Fruit fly (Drosophila melanogaster) whole organism, embryonic: ENCODE measurements around the gene Ras85D.

Source experiments
- Ada2b ChIP-seq: fragments of 200-800 bp; sonication (Bioruptor generic); IDR thresholded peaks from 2 replicates; pipeline ENCODE4 v1.3.6; 2022; ENCODE audit warnings: missing biosample characterization, missing genetic modification characterization
- Antp ChIP-seq: fragments of 200-800 bp; sonication (Bioruptor generic); optimal IDR thresholded peaks from 3 replicates; lab custom pipeline; 2016; ENCODE audit warnings: missing biosample characterization, missing genetic modification characterization
- CG1024 ChIP-seq: fragments of 200-800 bp; sonication (Bioruptor generic); IDR thresholded peaks from 2 replicates; pipeline ENCODE4 v1.3.6; 2022; ENCODE audit warnings: missing biosample characterization, missing genetic modification characterization
- CG10274 ChIP-seq: fragments of 200-800 bp; sonication (Bioruptor generic); optimal IDR thresholded peaks from 3 replicates; lab custom pipeline; 2017; ENCODE audit warnings: missing biosample characterization, mild to moderate bottlenecking, missing genetic modification characterization
- CG10366 ChIP-seq: fragments of 200-800 bp; sonication (Bioruptor generic); IDR thresholded peaks from 2 replicates; pipeline ENCODE4 v1.3.6; 2022; ENCODE audit warnings: missing biosample characterization, missing genetic modification characterization
- CG10959 ChIP-seq: fragments of 200-800 bp; sonication (Bioruptor generic); IDR thresholded peaks from 2 replicates; pipeline ENCODE4 v1.3.6; 2022; ENCODE audit warnings: missing biosample characterization, missing genetic modification characterization
- CG12071 ChIP-seq: fragments of 200-800 bp; sonication (Bioruptor generic); optimal IDR thresholded peaks from 3 replicates; lab custom pipeline; 2018; ENCODE audit warnings: missing biosample characterization, mild to moderate bottlenecking, missing genetic modification characterization
- CG13894 ChIP-seq: fragments of 200-800 bp; sonication (Bioruptor generic); optimal IDR thresholded peaks from 3 replicates; lab custom pipeline; 2018; ENCODE audit warnings: missing biosample characterization, mild to moderate bottlenecking, missing genetic modification characterization, moderate library complexity
- CG14710 ChIP-seq: fragments of 200-800 bp; sonication (Bioruptor generic); optimal IDR thresholded peaks from 3 replicates; lab custom pipeline; 2019; ENCODE audit warnings: missing biosample characterization, mild to moderate bottlenecking, missing genetic modification characterization, moderate library complexity
- CG17328 ChIP-seq: fragments of 200-800 bp; sonication (Bioruptor generic); IDR thresholded peaks from 2 replicates; pipeline ENCODE4 v1.3.6; 2022; ENCODE audit warnings: missing biosample characterization, missing genetic modification characterization
- CG2116 ChIP-seq: fragments of 200-800 bp; sonication (Bioruptor generic); optimal IDR thresholded peaks from 3 replicates; lab custom pipeline; 2018; ENCODE audit warnings: missing biosample characterization, mild to moderate bottlenecking, missing genetic modification characterization
- CG2129 ChIP-seq: fragments of 200-800 bp; sonication (Bioruptor generic); IDR thresholded peaks from 2 replicates; pipeline ENCODE4 v1.3.6; 2022; ENCODE audit warnings: missing biosample characterization, missing genetic modification characterization; ENCODE audit not compliant: partially characterized antibody
- CG32767 ChIP-seq: fragments of 200-800 bp; sonication (Bioruptor generic); IDR thresholded peaks from 2 replicates; pipeline ENCODE4 v1.3.6; 2022; ENCODE audit warnings: missing biosample characterization, missing genetic modification characterization
- CG34422 ChIP-seq: fragments of 200-800 bp; sonication (Bioruptor generic); IDR thresholded peaks from 3 replicates; pipeline ENCODE4 v1.3.6; 2022; ENCODE audit warnings: missing biosample characterization, missing genetic modification characterization
- CG4404 ChIP-seq: fragments of 200-800 bp; sonication (Bioruptor generic); IDR thresholded peaks from 2 replicates; pipeline ENCODE4 v1.3.6; 2022; ENCODE audit warnings: missing biosample characterization, missing genetic modification characterization
- CG4424 ChIP-seq: fragments of 200-800 bp; sonication (Bioruptor generic); optimal IDR thresholded peaks from 3 replicates; lab custom pipeline; 2016; ENCODE audit warnings: missing biosample characterization, missing genetic modification characterization
- CG8359 ChIP-seq: fragments of 200-800 bp; sonication (Bioruptor generic); optimal IDR thresholded peaks from 2 replicates; lab custom pipeline; 2017; ENCODE audit warnings: missing biosample characterization, mild to moderate bottlenecking, missing genetic modification characterization, borderline replicate concordance
- CG9609 ChIP-seq: fragments of 200-800 bp; sonication (Bioruptor generic); optimal IDR thresholded peaks from 3 replicates; lab custom pipeline; 2016; ENCODE audit warnings: missing biosample characterization, missing genetic modification characterization
- CG9932 ChIP-seq: fragments of 200-800 bp; sonication (Bioruptor generic); IDR thresholded peaks from 2 replicates; pipeline ENCODE4 v1.3.6; 2022; ENCODE audit warnings: missing biosample characterization, missing genetic modification characterization
- CrebB ChIP-seq: fragments of 200-800 bp; sonication (Bioruptor generic); optimal IDR thresholded peaks from 3 replicates; lab custom pipeline; 2018; ENCODE audit warnings: missing biosample characterization, mild to moderate bottlenecking, missing genetic modification characterization
- D ChIP-seq, 2 experiments: fragments of 200-800 bp in 1 of 2; fragments of >200 bp in 1 of 2; sonication (Bioruptor generic) in 1 of 2; optimal IDR thresholded peaks; 2 replicates in 1 of 2; 3 replicates in 1 of 2; lab custom pipeline; 2017; ENCODE audit warnings: mild to moderate bottlenecking in 1 of 2, missing biosample characterization in 1 of 2, missing genetic modification characterization in 1 of 2, missing genetic modification reagents in 1 of 2
- Deaf1 ChIP-seq: fragments of 200-800 bp; optimal IDR thresholded peaks from 3 replicates; lab custom pipeline; 2019; ENCODE audit warnings: missing biosample characterization, mild to moderate bottlenecking, missing genetic modification characterization, moderate library complexity
- Dip2 ChIP-seq: fragments of 200-800 bp; sonication (Bioruptor generic); IDR thresholded peaks from 2 replicates; pipeline ENCODE4 v1.3.6; 2022; ENCODE audit warnings: missing biosample characterization, missing genetic modification characterization
- Dp ChIP-seq: fragments of 200-800 bp; sonication (Bioruptor generic); optimal IDR thresholded peaks from 2 replicates; lab custom pipeline; 2018; ENCODE audit warnings: missing biosample characterization, mild to moderate bottlenecking, missing genetic modification characterization, moderate library complexity
- ERR ChIP-seq: fragments of 200-800 bp; sonication (Bioruptor generic); optimal IDR thresholded peaks from 2 replicates; lab custom pipeline; 2016; ENCODE audit warnings: missing biosample characterization, missing genetic modification characterization
- Gsc ChIP-seq: fragments of 200-800 bp; sonication (Bioruptor generic); IDR thresholded peaks from 2 replicates; pipeline ENCODE4 v1.3.6; 2022; ENCODE audit warnings: missing biosample characterization, missing genetic modification characterization
- Hand ChIP-seq: fragments of 200-800 bp; sonication (Bioruptor generic); optimal IDR thresholded peaks from 2 replicates; lab custom pipeline; 2017; ENCODE audit warnings: mild to moderate bottlenecking, missing biosample characterization, missing genetic modification reagents, missing genetic modification characterization
- Hmr ChIP-seq: fragments of 200-800 bp; sonication (Bioruptor generic); optimal IDR thresholded peaks from 3 replicates; lab custom pipeline; 2017; ENCODE audit warnings: mild to moderate bottlenecking, missing biosample characterization, missing genetic modification reagents, missing genetic modification characterization
- Jarid2 ChIP-seq: fragments of 200-800 bp; sonication (Bioruptor generic); optimal IDR thresholded peaks from 3 replicates; lab custom pipeline; 2017; ENCODE audit warnings: mild to moderate bottlenecking, missing biosample characterization, missing genetic modification reagents, missing genetic modification characterization
- Ptx1 ChIP-seq: fragments of 200-800 bp; sonication (Bioruptor generic); IDR thresholded peaks from 2 replicates; pipeline ENCODE4 v1.3.6; 2022; ENCODE audit warnings: missing biosample characterization, missing genetic modification characterization
- Ravus ChIP-seq: fragments of 200-800 bp; sonication (Bioruptor generic); IDR thresholded peaks from 2 replicates; pipeline ENCODE4 v1.3.6; 2022; ENCODE audit warnings: missing biosample characterization, missing genetic modification characterization
- Spps ChIP-seq: fragments of 200-800 bp; sonication (Bioruptor generic); optimal IDR thresholded peaks from 2 replicates; lab custom pipeline; 2018; ENCODE audit warnings: missing biosample characterization, mild to moderate bottlenecking, missing genetic modification characterization
- Stat92E ChIP-seq, 3 experiments: fragments of >200 bp in 2 of 3; fragments of 200-800 bp in 1 of 3; sonication (Bioruptor generic) in 1 of 3; optimal IDR thresholded peaks; 2 replicates each; lab custom pipeline; 2017 to 2019; ENCODE audit warnings: missing biosample characterization in 3 of 3, missing genetic modification characterization in 3 of 3, mild to moderate bottlenecking in 1 of 3, moderate library complexity in 1 of 3
- Vsx1 ChIP-seq: fragments of 200-800 bp; sonication (Bioruptor generic); optimal IDR thresholded peaks from 2 replicates; lab custom pipeline; 2017; ENCODE audit warnings: missing biosample characterization, mild to moderate bottlenecking, missing genetic modification characterization, missing genetic modification reagents
- ara ChIP-seq: fragments of 200-800 bp; sonication (Bioruptor generic); IDR thresholded peaks from 2 replicates; pipeline ENCODE4 v1.3.6; 2022; ENCODE audit warnings: missing biosample characterization, missing genetic modification characterization
- az2 ChIP-seq: fragments of 200-800 bp; sonication (Bioruptor generic); optimal IDR thresholded peaks from 3 replicates; lab custom pipeline; 2016; ENCODE audit warnings: missing biosample characterization, missing genetic modification characterization
- bbx ChIP-seq: fragments of 200-800 bp; sonication (Bioruptor generic); IDR thresholded peaks from 2 replicates; pipeline ENCODE4 v1.3.6; 2022; ENCODE audit warnings: missing biosample characterization, missing genetic modification characterization; ENCODE audit not compliant: partially characterized antibody
- da ChIP-seq: fragments of 200-800 bp; sonication (Bioruptor generic); optimal IDR thresholded peaks from 2 replicates; lab custom pipeline; 2016; ENCODE audit warnings: missing biosample characterization, missing genetic modification characterization
- gt ChIP-seq: fragments of 200-800 bp; sonication (Bioruptor generic); IDR thresholded peaks from 2 replicates; pipeline ENCODE4 v1.3.6; 2022; ENCODE audit warnings: missing biosample characterization, missing genetic modification characterization
- hb ChIP-seq: fragments of 200-800 bp; sonication (Bioruptor generic); IDR thresholded peaks from 3 replicates; pipeline ENCODE4 v1.3.6; 2022; ENCODE audit warnings: missing biosample characterization, missing genetic modification characterization; ENCODE audit not compliant: partially characterized antibody
- her ChIP-seq: fragments of 200-800 bp; sonication (Bioruptor generic); optimal IDR thresholded peaks from 2 replicates; lab custom pipeline; 2016; ENCODE audit warnings: missing biosample characterization, missing genetic modification characterization
- mam ChIP-seq: fragments of 200-800 bp; sonication (Bioruptor generic); optimal IDR thresholded peaks from 3 replicates; lab custom pipeline; 2016; ENCODE audit warnings: missing biosample characterization, missing genetic modification characterization
- org-1 ChIP-seq: fragments of 200-800 bp; sonication (Bioruptor generic); optimal IDR thresholded peaks from 2 replicates; lab custom pipeline; 2017; ENCODE audit warnings: missing biosample characterization, missing genetic modification characterization
- ranshi ChIP-seq: fragments of 200-800 bp; sonication (Bioruptor generic); IDR thresholded peaks from 2 replicates; pipeline ENCODE4 v1.3.6; 2022; ENCODE audit warnings: missing biosample characterization, missing genetic modification characterization
- shn ChIP-seq: fragments of 200-800 bp; sonication (Bioruptor generic); optimal IDR thresholded peaks from 3 replicates; lab custom pipeline; 2016; ENCODE audit warnings: missing biosample characterization, missing genetic modification characterization
- so ChIP-seq: fragments of 200-800 bp; sonication (Bioruptor generic); IDR thresholded peaks from 3 replicates; pipeline ENCODE4 v1.3.6; 2022; ENCODE audit warnings: missing biosample characterization, missing genetic modification characterization
- sob ChIP-seq: fragments of 200-800 bp; sonication (Bioruptor generic); IDR thresholded peaks from 2 replicates; pipeline ENCODE4 v1.3.6; 2022; ENCODE audit warnings: missing biosample characterization, missing genetic modification characterization
- tgo ChIP-seq: fragments of 200-800 bp; sonication (Bioruptor generic); IDR thresholded peaks from 3 replicates; pipeline ENCODE4 v1.3.6; 2022; ENCODE audit warnings: missing biosample characterization, missing genetic modification characterization
- tin ChIP-seq: fragments of 200-800 bp; sonication (Bioruptor generic); optimal IDR thresholded peaks from 3 replicates; lab custom pipeline; 2016; ENCODE audit warnings: missing biosample characterization, missing genetic modification characterization
- zen ChIP-seq: fragments of 200-800 bp; sonication (Bioruptor generic); optimal IDR thresholded peaks from 3 replicates; lab custom pipeline; 2018; ENCODE audit warnings: missing biosample characterization, mild to moderate bottlenecking, missing genetic modification characterization, moderate library complexity
- zfh1 ChIP-seq: fragments of 200-800 bp; sonication (Bioruptor generic); IDR thresholded peaks from 3 replicates; pipeline ENCODE4 v1.3.6; 2022; ENCODE audit warnings: missing biosample characterization, missing genetic modification characterization
- zfh2 ChIP-seq: fragments of 200-800 bp; sonication (Bioruptor generic); optimal IDR thresholded peaks from 2 replicates; lab custom pipeline; 2016; ENCODE audit warnings: missing biosample characterization, missing genetic modification characterization

Gene Ras85D

dm6 chr3R:9513052-9513420 is at the start of gene Ras85D, which contains the start of gene Rlb1 (continued):
- peak; percentile 83 for TF ChIP-seq shn (GFP tag; lab: Kevin White, UChicago)
- TF ChIP-seq ara (GFP tag; lab: Robert Waterston, UW): no peak
- no peak for TF ChIP-seq CG10959 (GFP tag; lab: Robert Waterston, UW)
- TF ChIP-seq bbx (GFP tag; lab: Robert Waterston, UW): no peak
- peak; percentile 81 for TF ChIP-seq tin (GFP tag; lab: Kevin White, UChicago)
- TF ChIP-seq mam (GFP tag; lab: Kevin White, UChicago): peak; percentile 89
- no peak for TF ChIP-seq CG17328 (GFP tag; lab: Robert Waterston, UW)
- TF ChIP-seq CG12071 (GFP tag; lab: Kevin White, UChicago): no peak
- TF ChIP-seq CG14710 (tag; lab: Kevin White, UChicago): peak; percentile 77
- TF ChIP-seq Deaf1 (tag; lab: Kevin White, UChicago): no peak
- TF ChIP-seq CG2116: peak; percentile 87
- peak; percentile 63 for TF ChIP-seq az2 (GFP tag; lab: Kevin White, UChicago)
- no peak for TF ChIP-seq zfh1 (GFP tag; lab: Robert Waterston, UW)
- no peak for TF ChIP-seq gt (GFP tag; lab: Robert Waterston, UW)
- TF ChIP-seq zen: peak; percentile 8
- TF ChIP-seq Spps (tag; lab: Kevin White, UChicago): no peak
- TF ChIP-seq CrebB (tag; lab: Kevin White, UChicago): peak; percentile 62
- no peak for TF ChIP-seq hb (GFP tag; lab: Robert Waterston, UW)
- TF ChIP-seq her: peak; percentile 76
- no peak for TF ChIP-seq so
- no peak for TF ChIP-seq Hmr
- TF ChIP-seq ERR: peak; percentile 69
- peak; percentile 33 for TF ChIP-seq Dp (GFP tag; lab: Kevin White, UChicago)
- no peak for TF ChIP-seq D (optimal IDR thresholded peaks at IDR 0.05; lab: Kevin White, UChicago)
- no peak for TF ChIP-seq D (GFP tag; optimal IDR thresholded peaks at IDR 0.05; lab: Kevin White, UChicago)
- no peak for TF ChIP-seq CG10366 (GFP tag; lab: Robert Waterston, UW)
- no peak for TF ChIP-seq Ptx1 (GFP tag; lab: Robert Waterston, UW)
- no peak for TF ChIP-seq ranshi (GFP tag; lab: Robert Waterston, UW)
- TF ChIP-seq CG9932 (GFP tag; lab: Robert Waterston, UW): no peak
- TF ChIP-seq CG8359 (GFP tag; lab: Kevin White, UChicago): no peak
- no peak for TF ChIP-seq CG2129 (GFP tag; lab: Robert Waterston, UW)
- no peak for TF ChIP-seq Ada2b (GFP tag; lab: Robert Waterston, UW)
- peak; percentile 45 for TF ChIP-seq da (GFP tag; lab: Kevin White, UChicago)
- TF ChIP-seq CG13894 (tag; lab: Kevin White, UChicago): peak; percentile 81
- peak; percentile 87 for TF ChIP-seq Antp (GFP tag; lab: Kevin White, UChicago)
- TF ChIP-seq CG32767 (GFP tag; lab: Robert Waterston, UW): no peak
- TF ChIP-seq Hand: no peak
- TF ChIP-seq Jarid2 (GFP tag; lab: Kevin White, UChicago): no peak
- TF ChIP-seq zfh2 (GFP tag; lab: Kevin White, UChicago): peak; percentile 91
- TF ChIP-seq CG10274 (GFP tag; lab: Kevin White, UChicago): no peak
- TF ChIP-seq Ravus (GFP tag; lab: Robert Waterston, UW): no peak
- TF ChIP-seq sob (GFP tag; lab: Robert Waterston, UW): no peak
- no peak for TF ChIP-seq org-1 (GFP tag; lab: Kevin White, UChicago)
- peak in 1 of 3 experiments; percentile 53 for TF ChIP-seq Stat92E (GFP tag; optimal IDR thresholded peaks at IDR 0.05; lab: Kevin White, UChicago)
- TF ChIP-seq Dip2 (GFP tag; lab: Robert Waterston, UW): no peak
- no peak for TF ChIP-seq CG34422 (GFP tag; lab: Robert Waterston, UW)
- TF ChIP-seq Vsx1: no peak
- peak; percentile 83 for TF ChIP-seq CG9609 (GFP tag; lab: Kevin White, UChicago)
- no peak for TF ChIP-seq CG4404 (GFP tag; lab: Robert Waterston, UW)
- no peak for TF ChIP-seq Gsc (GFP tag; lab: Robert Waterston, UW)
- no peak for TF ChIP-seq tgo (GFP tag; lab: Robert Waterston, UW)
- TF ChIP-seq CG1024 (GFP tag; lab: Robert Waterston, UW): no peak
- TF ChIP-seq CG4424 (GFP tag; lab: Kevin White, UChicago): peak; percentile 60
